Fruit fly (Drosophila melanogaster) whole organism, embryonic: ENCODE results near the gene CG43439.

Source experiments
- Adf1 ChIP-seq: fragments of 200-800 bp; sonication (Bioruptor generic); IDR thresholded peaks from 2 replicates; pipeline ENCODE4 v1.3.6; 2022; ENCODE audit warnings: missing biosample characterization, missing genetic modification characterization
- Atf6 ChIP-seq: fragments of 200-800 bp; sonication (Bioruptor generic); IDR thresholded peaks from 2 replicates; pipeline ENCODE4 v1.3.6; 2022; ENCODE audit warnings: missing biosample characterization, missing genetic modification characterization
- Bgb ChIP-seq: fragments of 200-800 bp; sonication (Bioruptor generic); IDR thresholded peaks from 2 replicates; pipeline ENCODE4 v1.3.6; 2022; ENCODE audit warnings: missing biosample characterization, missing genetic modification characterization; ENCODE audit not compliant: partially characterized antibody
- BtbVII ChIP-seq: fragments of 200-800 bp; sonication (Bioruptor generic); optimal IDR thresholded peaks from 3 replicates; lab custom pipeline; 2017; ENCODE audit warnings: missing biosample characterization, mild to moderate bottlenecking, missing genetic modification characterization
- CG10274 ChIP-seq: fragments of 200-800 bp; sonication (Bioruptor generic); optimal IDR thresholded peaks from 3 replicates; lab custom pipeline; 2017; ENCODE audit warnings: missing biosample characterization, mild to moderate bottlenecking, missing genetic modification characterization
- CG10959 ChIP-seq: fragments of 200-800 bp; sonication (Bioruptor generic); IDR thresholded peaks from 2 replicates; pipeline ENCODE4 v1.3.6; 2022; ENCODE audit warnings: missing biosample characterization, missing genetic modification characterization
- CG11695 ChIP-seq: fragments of 200-800 bp; sonication (Bioruptor generic); IDR thresholded peaks from 3 replicates; pipeline ENCODE4 v1.3.6; 2022; ENCODE audit warnings: missing biosample characterization, missing genetic modification characterization
- CG13287 ChIP-seq: fragments of 200-800 bp; sonication (Bioruptor generic); IDR thresholded peaks from 2 replicates; pipeline ENCODE4 v1.3.6; 2022; ENCODE audit warnings: missing biosample characterization, missing genetic modification characterization; ENCODE audit not compliant: partially characterized antibody
- CG14441 ChIP-seq: fragments of 200-800 bp; sonication (Bioruptor generic); IDR thresholded peaks from 2 replicates; pipeline ENCODE4 v1.3.6; 2022; ENCODE audit warnings: missing biosample characterization, missing genetic modification characterization
- CG16813 ChIP-seq: fragments of 200-800 bp; sonication (Bioruptor generic); IDR thresholded peaks from 3 replicates; pipeline ENCODE4 v1.3.6; 2022; ENCODE audit warnings: missing biosample characterization, missing genetic modification characterization; ENCODE audit not compliant: partially characterized antibody
- CG2116 ChIP-seq: fragments of 200-800 bp; sonication (Bioruptor generic); optimal IDR thresholded peaks from 3 replicates; lab custom pipeline; 2018; ENCODE audit warnings: missing biosample characterization, mild to moderate bottlenecking, missing genetic modification characterization
- CG2678 ChIP-seq: fragments of 200-800 bp; sonication (Bioruptor generic); optimal IDR thresholded peaks from 3 replicates; lab custom pipeline; 2019; ENCODE audit warnings: missing biosample characterization, mild to moderate bottlenecking, missing genetic modification characterization, moderate library complexity
- CG34224 ChIP-seq: fragments of 200-800 bp; sonication (Bioruptor generic); IDR thresholded peaks from 3 replicates; pipeline ENCODE4 v1.3.6; 2022; ENCODE audit warnings: missing biosample characterization, missing genetic modification characterization; ENCODE audit not compliant: partially characterized antibody
- CG34422 ChIP-seq: fragments of 200-800 bp; sonication (Bioruptor generic); IDR thresholded peaks from 3 replicates; pipeline ENCODE4 v1.3.6; 2022; ENCODE audit warnings: missing biosample characterization, missing genetic modification characterization
- CG6175 ChIP-seq: fragments of 200-800 bp; sonication (Bioruptor generic); IDR thresholded peaks from 3 replicates; pipeline ENCODE4 v1.3.6; 2022; ENCODE audit warnings: missing biosample characterization, missing genetic modification characterization
- CG6813 ChIP-seq: fragments of 200-800 bp; sonication (Bioruptor generic); optimal IDR thresholded peaks from 2 replicates; lab custom pipeline; 2017; ENCODE audit warnings: missing biosample characterization, missing genetic modification characterization, mild to moderate bottlenecking, moderate library complexity, missing genetic modification reagents
- CG7987 ChIP-seq: fragments of 200-800 bp; sonication (Bioruptor generic); optimal IDR thresholded peaks from 2 replicates; lab custom pipeline; 2018; ENCODE audit warnings: missing biosample characterization, mild to moderate bottlenecking, missing genetic modification characterization, moderate library complexity
- CG8281 ChIP-seq: fragments of 200-800 bp; sonication (Bioruptor generic); optimal IDR thresholded peaks from 2 replicates; lab custom pipeline; 2018; ENCODE audit warnings: missing biosample characterization, mild to moderate bottlenecking, missing genetic modification characterization, moderate library complexity
- CG8924 ChIP-seq: fragments of 200-800 bp; optimal IDR thresholded peaks from 3 replicates; lab custom pipeline; 2019; ENCODE audit warnings: missing biosample characterization, mild to moderate bottlenecking, missing genetic modification characterization, moderate library complexity
- CHES-1-like ChIP-seq: fragments of 200-800 bp; sonication (Bioruptor generic); optimal IDR thresholded peaks from 2 replicates; lab custom pipeline; 2016; ENCODE audit warnings: missing biosample characterization, missing genetic modification characterization
- E2f1 ChIP-seq: fragments of 200-800 bp; sonication (Bioruptor generic); IDR thresholded peaks from 2 replicates; pipeline ENCODE4 v1.3.6; 2022; ENCODE audit warnings: missing biosample characterization, missing genetic modification characterization
- Hey ChIP-seq: fragments of 200-800 bp; sonication (Bioruptor generic); optimal IDR thresholded peaks from 3 replicates; lab custom pipeline; 2018; ENCODE audit warnings: missing biosample characterization, mild to moderate bottlenecking, missing genetic modification characterization
- Jarid2 ChIP-seq: fragments of 200-800 bp; sonication (Bioruptor generic); optimal IDR thresholded peaks from 3 replicates; lab custom pipeline; 2017; ENCODE audit warnings: mild to moderate bottlenecking, missing biosample characterization, missing genetic modification reagents, missing genetic modification characterization
- Trl ChIP-seq, 3 experiments: fragments of >200 bp in 2 of 3; fragments of 200-800 bp in 1 of 3; sonication (Bioruptor generic) in 1 of 3; optimal IDR thresholded peaks; 2 replicates in 1 of 3; 3 replicates in 2 of 3; lab custom pipeline; 2016 to 2017; ENCODE audit warnings: missing biosample characterization in 1 of 3, missing genetic modification characterization in 1 of 3
- bowl ChIP-seq: fragments of 200-800 bp; sonication (Bioruptor generic); IDR thresholded peaks from 2 replicates; pipeline ENCODE4 v1.3.6; 2022; ENCODE audit warnings: missing biosample characterization, missing genetic modification characterization
- bsh ChIP-seq, 2 experiments: fragments of 200-800 bp; sonication (Bioruptor generic); optimal IDR thresholded peaks; 2 replicates each; lab custom pipeline; 2017 to 2018; ENCODE audit warnings: mild to moderate bottlenecking in 2 of 2, missing biosample characterization in 2 of 2, missing genetic modification characterization in 2 of 2, moderate library complexity in 1 of 2
- chinmo ChIP-seq: fragments of 200-800 bp; sonication (Bioruptor generic); IDR thresholded peaks from 4 replicates; pipeline ENCODE4 v1.3.6; 2022; ENCODE audit warnings: missing biosample characterization, missing genetic modification characterization; ENCODE audit not compliant: partially characterized antibody
- ci ChIP-seq: fragments of 200-800 bp; sonication (Bioruptor generic); IDR thresholded peaks from 3 replicates; pipeline ENCODE4 v1.3.6; 2022; ENCODE audit warnings: missing biosample characterization, missing genetic modification characterization
- crol ChIP-seq: fragments of 200-800 bp; sonication (Bioruptor generic); IDR thresholded peaks from 2 replicates; pipeline ENCODE4 v1.3.6; 2022; ENCODE audit warnings: missing biosample characterization, missing genetic modification characterization
- dpn ChIP-seq, 2 experiments: fragments of 200-800 bp; sonication (Bioruptor generic); optimal IDR thresholded peaks; 3 replicates each; lab custom pipeline; 2016; ENCODE audit warnings: missing biosample characterization in 2 of 2, missing genetic modification characterization in 2 of 2
- dysf ChIP-seq: fragments of 200-800 bp; sonication (Bioruptor generic); IDR thresholded peaks from 3 replicates; pipeline ENCODE4 v1.3.6; 2022; ENCODE audit warnings: missing biosample characterization, missing genetic modification characterization
- gem ChIP-seq: fragments of 200-800 bp; sonication (Bioruptor generic); optimal IDR thresholded peaks from 2 replicates; lab custom pipeline; 2019; ENCODE audit warnings: missing biosample characterization, mild to moderate bottlenecking, missing genetic modification characterization, moderate library complexity
- ken ChIP-seq: fragments of 200-800 bp; sonication (Bioruptor generic); IDR thresholded peaks from 3 replicates; pipeline ENCODE4 v1.3.6; 2022; ENCODE audit warnings: missing biosample characterization, missing genetic modification characterization
- lab ChIP-seq: fragments of 200-800 bp; sonication (Bioruptor generic); optimal IDR thresholded peaks from 3 replicates; lab custom pipeline; 2017; ENCODE audit warnings: missing biosample characterization, missing genetic modification characterization, mild to moderate bottlenecking, moderate library complexity, missing genetic modification reagents
- nerfin-2 ChIP-seq: fragments of 200-800 bp; sonication (Bioruptor generic); IDR thresholded peaks from 2 replicates; pipeline ENCODE4 v1.3.6; 2022; ENCODE audit warnings: missing biosample characterization, missing genetic modification characterization; ENCODE audit not compliant: partially characterized antibody
- pan ChIP-seq, 4 experiments: fragments of >200 bp in 3 of 4; fragments of 200-800 bp in 1 of 4; sonication (Bioruptor generic) in 1 of 4; optimal IDR thresholded peaks in 3 of 4; IDR thresholded peaks in 1 of 4; 2 replicates each; pipeline versions ENCODE4 v1.3.6 to Lab custom; 2017 to 2022; ENCODE audit warnings: missing biosample characterization in 2 of 4, missing genetic modification characterization in 2 of 4, mixed read lengths in 1 of 4
- pnt ChIP-seq: fragments of 200-800 bp; sonication (Bioruptor generic); optimal IDR thresholded peaks from 3 replicates; lab custom pipeline; 2016; ENCODE audit warnings: missing biosample characterization, missing genetic modification characterization
- pros ChIP-seq: fragments of 200-800 bp; sonication (Bioruptor generic); optimal IDR thresholded peaks from 3 replicates; lab custom pipeline; 2019; ENCODE audit warnings: missing biosample characterization, mild to moderate bottlenecking, missing genetic modification characterization, moderate library complexity
- scrt ChIP-seq: fragments of 200-800 bp; sonication (Bioruptor generic); optimal IDR thresholded peaks from 2 replicates; lab custom pipeline; 2018; ENCODE audit warnings: missing biosample characterization, mild to moderate bottlenecking, missing genetic modification characterization, moderate library complexity
- sens ChIP-seq: fragments of 200-800 bp; sonication (Bioruptor generic); peaks from one replicate; lab custom pipeline; 2016; ENCODE audit warnings: missing biosample characterization, missing genetic modification characterization
- slbo ChIP-seq: fragments of 200-800 bp; sonication (Bioruptor generic); IDR thresholded peaks from 2 replicates; pipeline ENCODE4 v1.3.6; 2022; ENCODE audit warnings: missing biosample characterization, missing genetic modification characterization
- sob ChIP-seq: fragments of 200-800 bp; sonication (Bioruptor generic); IDR thresholded peaks from 2 replicates; pipeline ENCODE4 v1.3.6; 2022; ENCODE audit warnings: missing biosample characterization, missing genetic modification characterization
- ssp ChIP-seq: fragments of 200-800 bp; sonication (Bioruptor generic); IDR thresholded peaks from 2 replicates; pipeline ENCODE4 v1.3.6; 2022; ENCODE audit warnings: missing biosample characterization, missing genetic modification characterization
- toy ChIP-seq: fragments of 200-800 bp; sonication (Bioruptor generic); IDR thresholded peaks from 2 replicates; pipeline ENCODE4 v1.3.6; 2022; ENCODE audit warnings: missing biosample characterization, missing genetic modification characterization
- ttk ChIP-seq: fragments of 200-800 bp; sonication (Bioruptor generic); IDR thresholded peaks from 2 replicates; pipeline ENCODE4 v2.1.2; 2022; ENCODE audit warnings: missing biosample characterization, missing genetic modification characterization
- vvl ChIP-seq: fragments of 200-800 bp; sonication (Bioruptor generic); IDR thresholded peaks from 2 replicates; pipeline ENCODE4 v1.3.6; 2022; ENCODE audit warnings: missing biosample characterization, missing genetic modification characterization
- yki ChIP-seq: fragments of >200 bp; optimal IDR thresholded peaks from 3 replicates; lab custom pipeline; 2018
- z ChIP-seq: fragments of 200-800 bp; sonication (Bioruptor generic); IDR thresholded peaks from 3 replicates; pipeline ENCODE4 v1.3.6; 2022; ENCODE audit warnings: missing biosample characterization, missing genetic modification characterization
- zfh1 ChIP-seq: fragments of 200-800 bp; sonication (Bioruptor generic); IDR thresholded peaks from 3 replicates; pipeline ENCODE4 v1.3.6; 2022; ENCODE audit warnings: missing biosample characterization, missing genetic modification characterization

The CG43439 gene

dm6 chr3L:6998692-6999091 lies 14.3 kb upstream of the CG43439 start, which contains the start of gene Mp (continued):
- TF ChIP-seq nerfin-2 (GFP tag; lab: Robert Waterston, UW) (0 out of 2 replicates have a peak, but pooled peaks have one; percentile 26), E2f1 (GFP tag; lab: Robert Waterston, UW) (peak; percentile 28; the same call in 1 of the 2 replicates), dpn (GFP tag; optimal IDR thresholded peaks at IDR 0.05; lab: Kevin White, UChicago) (no peak), Jarid2 (GFP tag; lab: Kevin White, UChicago) (peak; percentile 78), dysf (GFP tag; lab: Robert Waterston, UW) (peak; percentile 12; the same call in 1 of the 3 replicates), toy (GFP tag; lab: Robert Waterston, UW) (no peak), pros (GFP tag; lab: Kevin White, UChicago) (no peak), ken (GFP tag; lab: Robert Waterston, UW) (0 out of 3 replicates have a peak, but pooled peaks have one; percentile 10), CG8924 (no peak), chinmo (GFP tag; lab: Robert Waterston, UW) (peak; percentile 65; the same call in 1 of the 4 replicates), sens (GFP tag; lab: Kevin White, UChicago) (peak; percentile 70), CG13287 (GFP tag; lab: Robert Waterston, UW) (peak; percentile 57; the same call in 1 of the 2 replicates), crol (no peak), Adf1 (GFP tag; lab: Robert Waterston, UW) (peak; percentile 92), ssp (GFP tag; lab: Robert Waterston, UW) (0 out of 2 replicates have a peak, but pooled peaks have one; percentile 6), bowl (0 out of 2 replicates have a peak, but pooled peaks have one; percentile 12), sob (GFP tag; lab: Robert Waterston, UW) (peak; percentile 32; the same call in 1 of the 2 replicates), CG34422 (peak; percentile 64; the same call in 1 of the 3 replicates), CG14441 (GFP tag; lab: Robert Waterston, UW) (0 out of 2 replicates have a peak, but pooled peaks have one; percentile 31), Atf6 (GFP tag; lab: Robert Waterston, UW) (peak; percentile 32; the same call in 1 of the 2 replicates), CG7987 (GFP tag; lab: Kevin White, UChicago) (peak; percentile 18), CG6813 (GFP tag; lab: Kevin White, UChicago) (no peak), z (GFP tag; lab: Robert Waterston, UW) (no peak), CG8281 (no peak), CG10274 (GFP tag; lab: Kevin White, UChicago) (peak; percentile 47), ttk (GFP tag; lab: Robert Waterston, UW) (no peak), pnt (GFP tag; lab: Kevin White, UChicago) (no peak), CG6175 (GFP tag; lab: Robert Waterston, UW) (no peak), CG2116 (GFP tag; lab: Kevin White, UChicago) (no peak), slbo (GFP tag; lab: Robert Waterston, UW) (peak; percentile 57), vvl (GFP tag; lab: Robert Waterston, UW) (peak; percentile 39), CG2678 (tag; lab: Kevin White, UChicago) (no peak), Hey (tag; lab: Kevin White, UChicago) (no peak), BtbVII (no peak), CG11695 (GFP tag; lab: Robert Waterston, UW) (peak; percentile 49; the same call in 1 of the 3 replicates), CHES-1-like (GFP tag; lab: Kevin White, UChicago) (no peak), pan (optimal IDR thresholded peaks at IDR 0.05; lab: Kevin White, UChicago) (no peak), pan (GFP tag; optimal IDR thresholded peaks at IDR 0.05 in 1 of 2, IDR thresholded peaks at IDR 0.05 in 1 of 2) (peak in 1 of 2 experiments; percentile 21), scrt (peak; percentile 18), CG16813 (GFP tag; lab: Robert Waterston, UW) (no peak), CG34224 (GFP tag; lab: Robert Waterston, UW) (no peak), Trl (optimal IDR thresholded peaks at IDR 0.05; lab: Kevin White, UChicago) (peak; percentile 0 to 2), Trl (GFP tag; optimal IDR thresholded peaks at IDR 0.05; lab: Kevin White, UChicago) (no peak), gem (tag; lab: Kevin White, UChicago) (peak; percentile 9), yki (lab: Kevin White, UChicago) (no peak), zfh1 (GFP tag; lab: Robert Waterston, UW) (0 out of 3 replicates have a peak, but pooled peaks have one; percentile 8), ci (GFP tag; lab: Robert Waterston, UW) (0 out of 3 replicates have a peak, but pooled peaks have one; percentile 47), Bgb (GFP tag; lab: Robert Waterston, UW) (peak; percentile 46; the same call in 1 of the 2 replicates), CG10959 (GFP tag; lab: Robert Waterston, UW) (0 out of 2 replicates have a peak, but pooled peaks have one; percentile 20), lab (peak; percentile 26), bsh (GFP tag; optimal IDR thresholded peaks at IDR 0.05; lab: Kevin White, UChicago) (no peak)
